Worm (Caenorhabditis elegans) whole organism, early embryonic: ENCODE measurements around the gene skr-18.

ENCODE experiments used
- B0310.2 ChIP-seq: sonication (generic microtip); optimal IDR thresholded peaks from 2 replicates; lab custom pipeline; 2016; ENCODE audit warnings: mild to moderate bottlenecking, missing genetic modification characterization, missing compliant biosample characterization
- F13C5.2 ChIP-seq: sonication (generic microtip); optimal IDR thresholded peaks from 2 replicates; lab custom pipeline; 2017; ENCODE audit warnings: mild to moderate bottlenecking, missing genetic modification characterization, inconsistent platforms, missing compliant biosample characterization
- aly-1 ChIP-seq: sonication (generic microtip); optimal IDR thresholded peaks from 2 replicates; lab custom pipeline; 2016; ENCODE audit warnings: missing genetic modification characterization, missing compliant biosample characterization
- ama-1 ChIP-seq: fragments of 150-350 bp; optimal IDR thresholded peaks from 2 replicates; lab custom pipeline; 2014
- ceh-13 ChIP-seq: fragments of 200-800 bp; sonication (Bioruptor generic); optimal IDR thresholded peaks from 2 replicates; lab custom pipeline; 2018; ENCODE audit warnings: mild to moderate bottlenecking, missing genetic modification characterization, missing compliant biosample characterization
- ceh-36 ChIP-seq: sonication (generic microtip); optimal IDR thresholded peaks from 2 replicates; lab custom pipeline; 2016; ENCODE audit warnings: missing genetic modification characterization, inconsistent platforms, missing compliant biosample characterization
- ets-7 ChIP-seq: sonication (generic microtip); optimal IDR thresholded peaks from 2 replicates; lab custom pipeline; 2016; ENCODE audit warnings: missing genotype, missing genetic modification characterization, missing compliant biosample characterization
- flt-1 ChIP-seq: fragments of 200-800 bp; sonication (Bioruptor generic); IDR thresholded peaks from 2 replicates; pipeline ENCODE4 v1.3.6; 2022; ENCODE audit warnings: missing genetic modification characterization, missing compliant biosample characterization
- hmbx-1 ChIP-seq: sonication (generic microtip); optimal IDR thresholded peaks from 2 replicates; lab custom pipeline; 2016; ENCODE audit warnings: mild to moderate bottlenecking, missing genetic modification characterization, missing compliant biosample characterization
- hmg-4 ChIP-seq: fragments of 200-800 bp; sonication (Bioruptor generic); optimal IDR thresholded peaks from 2 replicates; lab custom pipeline; 2018; ENCODE audit warnings: mild to moderate bottlenecking, missing genetic modification characterization, missing compliant biosample characterization
- hnd-1 ChIP-seq: sonication (generic microtip); optimal IDR thresholded peaks from 2 replicates; lab custom pipeline; 2016; ENCODE audit warnings: missing genetic modification characterization, missing compliant biosample characterization
- pes-1 ChIP-seq: fragments of 200-800 bp; sonication (Bioruptor generic); IDR thresholded peaks from 2 replicates; pipeline ENCODE4 v1.3.6; 2022; ENCODE audit warnings: missing genetic modification reagents, missing genetic modification characterization, missing compliant biosample characterization
- scrt-1 ChIP-seq: fragments of 200-800 bp; sonication (Bioruptor generic); IDR thresholded peaks from 2 replicates; pipeline ENCODE4 v1.3.6; 2022; ENCODE audit warnings: missing genetic modification characterization, missing compliant biosample characterization
- sea-1 ChIP-seq: fragments of 200-800 bp; sonication (Bioruptor generic); conservative IDR thresholded peaks from 2 replicates; pipeline ENCODE4 v1.3.6; 2022; ENCODE audit warnings: missing genetic modification characterization, missing compliant biosample characterization
- tbx-11 ChIP-seq: fragments of 200-800 bp; sonication (Bioruptor generic); IDR thresholded peaks from 2 replicates; pipeline ENCODE4 v1.3.6; 2022; ENCODE audit warnings: missing genetic modification characterization, missing compliant biosample characterization
- tbx-37 ChIP-seq: fragments of 200-800 bp; sonication (Bioruptor generic); conservative IDR thresholded peaks from 2 replicates; pipeline ENCODE4 v1.3.6; 2022; ENCODE audit warnings: missing genetic modification reagents, missing genetic modification characterization, missing compliant biosample characterization
- tra-4 ChIP-seq: sonication (generic microtip); optimal IDR thresholded peaks from 2 replicates; lab custom pipeline; 2017; ENCODE audit warnings: missing genetic modification characterization, missing compliant biosample characterization

The skr-18 gene

DNA sequence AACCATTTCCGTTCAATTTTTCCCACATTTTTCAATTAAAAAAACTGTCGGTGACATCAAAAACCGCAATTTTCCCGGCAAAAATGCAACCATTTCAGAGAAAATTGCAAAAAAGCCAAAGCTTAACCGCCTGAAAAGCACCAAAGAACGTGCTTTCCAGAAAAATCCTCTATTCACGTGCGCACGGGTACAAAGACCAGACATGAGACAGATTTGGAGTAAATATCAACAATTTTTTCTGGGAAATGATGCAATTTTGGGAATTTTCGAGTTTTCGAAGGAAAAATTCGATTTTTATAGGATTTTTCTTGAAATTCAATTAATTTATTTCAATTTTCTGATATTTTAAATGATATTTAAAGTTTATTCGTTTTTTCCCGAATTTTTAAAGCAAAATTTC lies 33.9 kb upstream of the skr-18 start:
- TF ChIP-seq pes-1 (GFP tag; lab: Robert Waterston, UW) (no peak), hmg-4 (GFP tag; lab: Kevin White, UChicago) (no peak), F13C5.2 (tag; lab: Kevin White, UChicago) (no peak), tbx-11 (GFP tag; lab: Robert Waterston, UW) (no peak), sea-1 (GFP tag; lab: Robert Waterston, UW) (no peak), hnd-1 (no peak), B0310.2 (tag; lab: Kevin White, UChicago) (no peak), flt-1 (GFP tag; lab: Robert Waterston, UW) (no peak), ets-7 (tag; lab: Kevin White, UChicago) (no peak), tbx-37 (GFP tag; lab: Robert Waterston, UW) (no peak), ceh-36 (tag; lab: Kevin White, UChicago) (no peak), hmbx-1 (tag; lab: Kevin White, UChicago) (no peak)

DNA sequence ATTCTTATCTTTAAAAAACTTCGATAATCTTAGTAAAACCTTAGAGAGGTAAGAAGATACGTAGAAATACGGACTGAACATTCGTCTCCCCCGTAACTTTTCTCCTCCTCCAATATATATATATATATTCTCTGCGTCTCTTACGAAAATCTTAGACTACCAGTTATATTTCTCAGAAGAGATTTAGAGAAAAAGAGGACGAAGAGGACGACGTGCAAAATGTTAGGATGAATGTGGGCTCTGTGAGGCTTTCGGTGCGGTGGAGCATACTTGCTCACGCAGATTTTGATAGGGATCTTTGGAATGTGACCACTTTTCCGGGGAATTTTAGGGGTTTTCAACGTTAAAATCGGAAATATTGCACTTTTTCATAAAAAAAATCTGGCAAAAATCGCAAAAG lies 33.2 kb upstream of the skr-18 start:
- TF ChIP-seq F13C5.2 (tag; lab: Kevin White, UChicago) (peak; percentile 22), pes-1 (GFP tag; lab: Robert Waterston, UW) (no peak), flt-1 (GFP tag; lab: Robert Waterston, UW) (peak; percentile 41; the same call in 1 of the 2 replicates)

DNA sequence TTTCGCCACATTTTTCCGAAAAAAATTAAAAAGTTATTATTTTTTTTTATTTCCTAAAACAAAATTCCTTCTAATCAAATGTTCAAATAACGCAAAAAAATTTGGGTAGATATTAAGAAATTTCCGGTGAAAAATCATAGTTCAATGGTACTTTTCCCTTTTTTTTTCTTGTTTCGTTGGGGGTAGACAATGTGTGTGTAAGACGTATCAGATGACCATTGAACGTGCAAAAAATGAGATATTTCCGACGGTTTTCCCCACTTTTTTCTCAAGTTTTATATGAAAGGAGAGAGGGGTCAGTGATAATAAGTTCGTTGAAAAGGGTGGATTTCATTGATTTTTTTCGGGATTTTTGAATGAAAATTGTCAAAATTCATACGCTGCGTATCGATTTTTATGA lies 30.9 kb upstream of the skr-18 start:
- TF ChIP-seq hnd-1 (no peak), aly-1 (tag; lab: Kevin White, UChicago) (no peak)

DNA sequence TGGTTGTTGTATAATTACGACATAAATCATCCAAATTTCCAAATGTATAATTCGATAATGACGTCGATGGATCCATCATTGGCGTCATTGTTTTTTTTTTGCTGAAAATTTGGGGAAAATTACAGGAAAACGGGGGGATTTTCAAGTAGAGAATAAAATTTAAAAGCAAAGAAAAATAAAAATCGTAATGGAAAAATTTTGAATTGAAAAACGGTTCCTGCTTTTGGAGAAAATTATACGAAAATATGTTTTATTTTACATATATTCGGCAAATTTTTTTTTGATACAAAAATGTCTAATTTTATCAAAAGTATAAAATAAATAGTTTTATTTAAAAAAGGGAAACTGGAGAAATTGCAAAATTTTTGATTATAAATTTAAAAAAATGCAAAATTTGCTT lies 29.6 kb upstream of the skr-18 start, which contains the start of gene zipt-15:
Gene zipt-15 (minus strand): TSS at position 101 of the 400 bp plus-strand sequence.
- TF ChIP-seq ceh-36 (tag; lab: Kevin White, UChicago) (no peak), ceh-13 (GFP tag; lab: Kevin White, UChicago) (no peak), hmg-4 (GFP tag; lab: Kevin White, UChicago) (no peak), hmbx-1 (tag; lab: Kevin White, UChicago) (no peak), ets-7 (tag; lab: Kevin White, UChicago) (no peak), scrt-1 (no peak), tra-4 (tag; lab: Kevin White, UChicago) (no peak), aly-1 (tag; lab: Kevin White, UChicago) (no peak), B0310.2 (tag; lab: Kevin White, UChicago) (no peak), tbx-11 (GFP tag; lab: Robert Waterston, UW) (no peak), flt-1 (GFP tag; lab: Robert Waterston, UW) (no peak), pes-1 (GFP tag; lab: Robert Waterston, UW) (no peak), F13C5.2 (tag; lab: Kevin White, UChicago) (no peak), ama-1 (no peak), hnd-1 (no peak), tbx-37 (GFP tag; lab: Robert Waterston, UW) (no peak), sea-1 (GFP tag; lab: Robert Waterston, UW) (no peak)

DNA sequence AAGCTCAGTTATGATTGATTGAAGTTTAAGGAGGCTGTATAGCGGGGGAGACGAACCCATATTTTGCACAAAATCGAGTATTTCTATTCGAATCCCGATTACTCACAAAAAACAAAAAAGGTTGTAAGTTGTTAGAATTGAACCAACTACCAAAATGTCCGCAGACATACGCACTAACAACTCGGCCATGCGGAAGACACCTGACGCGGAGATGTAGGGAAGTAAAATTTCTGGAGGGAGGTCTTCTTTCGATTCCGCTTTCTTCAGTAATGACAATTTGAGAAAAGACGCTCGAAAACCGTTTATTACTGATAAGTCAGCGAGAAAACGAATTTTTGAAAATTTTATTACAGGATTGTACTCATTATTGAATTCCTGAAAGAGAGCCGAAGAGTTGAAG lies 22.6 kb upstream of the skr-18 start:
- no peak for TF ChIP-seq aly-1 (tag; lab: Kevin White, UChicago)
- peak; percentile 52; the same call in 1 of the 2 replicates for TF ChIP-seq scrt-1
- no peak for TF ChIP-seq hnd-1

DNA sequence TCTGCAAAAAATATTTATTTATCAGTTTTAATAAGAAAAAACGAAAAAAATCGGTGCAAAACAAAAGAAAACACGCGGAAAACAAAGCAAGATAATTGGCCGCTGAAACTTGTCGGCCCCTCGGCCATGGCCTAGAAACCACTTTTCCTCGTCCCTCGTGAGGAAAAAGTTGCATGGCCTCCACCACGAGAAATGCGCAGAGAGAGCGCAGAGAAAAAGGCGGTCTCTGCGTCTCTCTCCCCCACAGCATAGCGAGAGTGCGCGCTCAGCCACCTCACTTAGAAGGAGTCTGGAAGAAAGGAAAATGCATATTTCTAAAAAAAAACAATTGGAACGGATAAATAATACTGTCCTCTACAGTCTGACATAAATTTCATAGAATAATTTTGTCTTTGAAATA lies 18.1 kb upstream of the skr-18 start:
- TF ChIP-seq sea-1 (GFP tag; lab: Robert Waterston, UW): 0 out of 2 replicates have a peak, but pooled peaks have one; percentile 24
- TF ChIP-seq pes-1 (GFP tag; lab: Robert Waterston, UW): peak; percentile 78
- peak; percentile 63 for TF ChIP-seq flt-1 (GFP tag; lab: Robert Waterston, UW)
- peak; percentile 61; the same call in 1 of the 2 replicates for TF ChIP-seq tbx-11 (GFP tag; lab: Robert Waterston, UW)

DNA sequence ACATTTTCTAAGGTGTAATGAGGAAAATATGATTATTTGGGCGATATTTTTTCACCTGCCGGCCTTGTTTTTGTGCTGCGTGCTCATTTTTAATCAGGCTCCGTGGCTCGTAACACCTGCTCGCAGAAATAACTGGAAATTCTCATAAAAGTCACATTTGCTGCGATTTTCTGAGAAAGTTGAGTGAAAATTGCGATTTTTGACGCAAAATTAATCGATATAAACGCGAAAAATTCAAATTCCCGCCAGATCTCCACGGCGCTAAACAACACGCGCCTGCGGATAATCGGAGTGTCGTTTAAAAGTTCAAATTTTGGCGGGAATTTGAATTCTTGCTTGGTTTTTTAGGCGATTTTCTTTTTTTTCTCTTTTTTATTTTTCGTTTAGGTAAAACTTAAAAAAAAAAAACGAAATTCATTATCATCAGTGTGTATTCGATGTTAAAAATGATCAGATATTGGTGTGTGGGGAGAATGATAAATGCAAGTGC lies 11.8 kb upstream of the skr-18 start, which contains the start of gene Y55F3BL.6:
Gene Y55F3BL.6 (minus strand): TSS at position 51 of the 490 bp plus-strand sequence.
- TF ChIP-seq scrt-1: no peak
- no peak for TF ChIP-seq tbx-11 (GFP tag; lab: Robert Waterston, UW)
- no peak for TF ChIP-seq ets-7 (tag; lab: Kevin White, UChicago)
- TF ChIP-seq hmg-4 (GFP tag; lab: Kevin White, UChicago): no peak
- no peak for TF ChIP-seq tra-4 (tag; lab: Kevin White, UChicago)
- no peak for TF ChIP-seq ceh-13 (GFP tag; lab: Kevin White, UChicago)
- TF ChIP-seq tbx-37 (GFP tag; lab: Robert Waterston, UW): no peak
- TF ChIP-seq F13C5.2 (tag; lab: Kevin White, UChicago): no peak
- TF ChIP-seq ama-1: no peak
- TF ChIP-seq hnd-1: no peak
- no peak for TF ChIP-seq B0310.2 (tag; lab: Kevin White, UChicago)
- no peak for TF ChIP-seq sea-1 (GFP tag; lab: Robert Waterston, UW)
- TF ChIP-seq ceh-36 (tag; lab: Kevin White, UChicago): no peak

DNA sequence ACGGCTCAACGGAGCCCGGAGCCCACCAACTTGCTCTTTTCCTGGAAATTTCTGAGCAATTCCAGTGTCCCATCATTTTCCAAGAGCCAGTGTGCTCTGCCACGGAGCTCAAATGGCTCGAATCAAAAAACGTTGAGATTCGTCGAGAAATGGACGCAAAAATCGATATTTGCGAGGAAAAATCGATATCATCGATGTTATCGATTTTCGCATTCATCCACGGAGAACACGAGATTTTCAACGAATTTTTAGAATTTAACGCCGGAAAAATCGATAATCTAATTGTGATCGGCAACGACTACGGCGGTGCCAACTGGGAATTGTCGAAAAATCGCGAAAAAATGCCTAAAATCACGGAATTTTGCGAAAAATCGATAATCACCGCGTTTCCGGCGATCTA lies 10.5 kb upstream of the skr-18 start:
- no peak for TF ChIP-seq ama-1
- no peak for TF ChIP-seq tra-4 (tag; lab: Kevin White, UChicago)
- TF ChIP-seq ceh-36 (tag; lab: Kevin White, UChicago): no peak
- TF ChIP-seq pes-1 (GFP tag; lab: Robert Waterston, UW): 0 out of 2 replicates have a peak, but pooled peaks have one; percentile 6
- no peak for TF ChIP-seq sea-1 (GFP tag; lab: Robert Waterston, UW)
